Fruit fly (Drosophila melanogaster): ENCODE data around the gene Cpr67Fa2.

The Cpr67Fa2 gene

DNA sequence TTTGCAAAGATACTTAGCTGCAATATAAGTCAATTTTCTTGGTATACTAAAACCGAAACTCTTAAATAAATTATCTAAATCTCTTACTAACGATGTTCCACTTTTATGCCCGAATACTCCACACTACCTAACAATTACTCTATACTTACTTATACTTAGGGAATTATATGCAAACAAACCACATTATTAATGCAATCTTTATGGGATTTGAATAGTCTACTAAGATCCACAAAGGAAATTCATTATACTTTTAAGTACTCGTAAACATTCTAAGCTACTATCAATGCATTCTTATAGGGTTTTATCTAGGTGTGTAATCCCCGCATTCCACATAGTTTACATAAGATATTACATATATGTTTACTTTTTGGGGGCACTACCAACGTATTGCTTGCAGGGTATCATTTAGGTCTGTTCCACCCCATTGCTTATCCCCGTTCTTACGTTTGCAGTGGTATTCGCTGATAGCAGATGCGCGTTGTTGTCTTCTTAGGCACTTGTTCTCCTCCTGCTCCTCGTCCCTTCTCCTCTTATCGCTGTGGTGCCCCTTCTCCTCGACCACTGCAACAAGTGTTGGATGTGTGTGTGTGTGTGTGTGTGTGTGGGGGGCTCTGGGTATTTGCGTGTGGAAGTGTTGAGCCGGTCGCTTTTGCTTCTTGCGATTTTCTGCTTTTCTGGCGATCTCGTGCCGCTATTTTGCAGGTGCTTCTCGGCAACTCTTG lies 6.2 kb downstream of the Cpr67Fa2 start:
- TF ChIP-seq CTCF (optimal IDR thresholded peaks at IDR 0.05), result no peak
- TF ChIP-seq CG8478 (optimal IDR thresholded peaks at IDR 0.05), result no peak

DNA sequence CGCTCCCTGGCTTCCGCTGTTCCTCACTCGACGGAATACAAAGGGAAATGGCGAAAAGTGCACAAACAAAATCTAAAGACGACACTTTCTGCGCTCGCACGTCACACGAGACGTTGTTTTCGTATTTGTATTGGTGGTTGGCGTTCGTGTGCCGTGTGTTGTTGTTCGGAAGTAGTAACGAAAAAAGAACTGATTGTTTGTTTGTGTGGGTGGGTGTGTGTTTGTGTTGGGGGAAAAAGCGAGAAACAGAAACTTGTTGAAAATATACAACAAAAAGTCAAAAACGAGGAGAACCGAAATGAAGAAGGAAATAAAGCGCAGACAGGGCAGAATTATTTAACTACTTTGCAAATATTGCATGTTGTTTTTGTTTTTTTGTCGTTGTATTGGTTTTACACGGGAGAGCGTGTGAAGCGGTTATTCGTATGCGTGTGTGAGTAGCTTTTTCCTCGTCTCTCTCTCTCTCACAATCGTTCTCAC lies 6.8 kb downstream of the Cpr67Fa2 start:
- no peak for TF ChIP-seq CTCF (optimal IDR thresholded peaks at IDR 0.05)
- TF ChIP-seq CG8478 (optimal IDR thresholded peaks at IDR 0.05), result no peak

DNA sequence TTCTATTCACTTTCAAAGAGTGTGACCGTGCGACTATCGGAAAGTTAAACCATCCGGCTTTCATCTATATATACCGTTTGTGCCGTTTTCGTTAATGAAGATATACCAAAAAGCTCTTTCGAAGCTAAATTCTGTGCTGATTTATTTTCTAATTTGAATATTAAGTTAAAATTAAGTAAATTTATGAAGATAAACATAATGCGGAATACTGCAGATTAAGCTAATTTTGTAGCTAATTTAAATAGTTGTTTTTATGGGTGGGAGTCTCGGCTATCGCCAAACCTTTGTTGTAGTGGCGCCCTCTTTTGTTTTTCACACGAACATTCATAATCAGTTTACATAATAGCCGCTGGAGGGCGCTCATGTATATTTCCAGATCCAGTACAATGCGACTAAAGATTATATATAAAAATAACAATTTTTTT lies 7.6 kb downstream of the Cpr67Fa2 start, which contains the start of gene Aps:
TSS of gene Aps (minus strand) at position 37 of the 425 bp plus-strand sequence.
- TF ChIP-seq CG8478 (optimal IDR thresholded peaks at IDR 0.05) (no peak), CTCF (optimal IDR thresholded peaks at IDR 0.05) (peak; percentile 74 to 92)

DNA sequence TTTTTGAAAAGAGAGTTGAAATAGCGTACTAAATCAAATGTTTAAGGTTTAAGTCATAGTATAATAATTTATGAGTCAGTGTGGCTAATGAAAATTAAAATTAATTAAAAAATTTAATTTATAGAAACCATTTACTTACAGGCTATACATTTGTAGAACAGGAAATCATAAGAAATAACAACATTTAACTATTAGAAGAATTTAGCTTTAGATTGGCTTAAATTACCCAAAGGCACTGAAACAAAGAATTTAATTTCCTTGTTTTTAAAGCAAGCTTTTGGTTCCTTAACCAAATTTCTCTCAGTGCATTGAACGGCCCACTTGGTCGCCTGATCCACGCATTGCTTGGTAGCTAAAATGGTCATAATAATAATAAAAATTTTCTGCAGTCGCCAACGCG lies 11.9 kb downstream of the Cpr67Fa2 start:
- no peak for TF ChIP-seq CTCF (optimal IDR thresholded peaks at IDR 0.05)
- no peak for TF ChIP-seq CG8478 (optimal IDR thresholded peaks at IDR 0.05)

DNA sequence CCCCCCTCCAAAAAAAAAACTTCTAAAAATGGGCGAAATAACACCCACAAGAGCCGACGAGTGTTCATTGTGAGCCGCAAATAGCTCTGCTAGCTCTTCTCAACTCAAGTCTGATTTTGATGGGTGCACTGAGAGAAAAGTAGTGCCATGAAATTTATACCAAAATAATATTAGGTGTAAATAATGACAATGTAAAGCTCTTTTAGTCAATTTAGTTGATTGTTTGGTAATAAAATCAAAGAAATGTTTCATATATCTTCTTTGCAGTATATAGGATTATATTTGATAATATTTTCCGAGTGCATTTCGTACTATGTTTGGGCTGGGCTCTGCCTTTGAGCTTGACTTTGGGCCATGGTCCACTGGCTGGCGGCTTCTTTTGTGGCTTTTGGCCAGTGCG lies 13.3 kb downstream of the Cpr67Fa2 start:
- TF ChIP-seq CTCF (optimal IDR thresholded peaks at IDR 0.05) (no peak), CG8478 (optimal IDR thresholded peaks at IDR 0.05) (no peak)

DNA sequence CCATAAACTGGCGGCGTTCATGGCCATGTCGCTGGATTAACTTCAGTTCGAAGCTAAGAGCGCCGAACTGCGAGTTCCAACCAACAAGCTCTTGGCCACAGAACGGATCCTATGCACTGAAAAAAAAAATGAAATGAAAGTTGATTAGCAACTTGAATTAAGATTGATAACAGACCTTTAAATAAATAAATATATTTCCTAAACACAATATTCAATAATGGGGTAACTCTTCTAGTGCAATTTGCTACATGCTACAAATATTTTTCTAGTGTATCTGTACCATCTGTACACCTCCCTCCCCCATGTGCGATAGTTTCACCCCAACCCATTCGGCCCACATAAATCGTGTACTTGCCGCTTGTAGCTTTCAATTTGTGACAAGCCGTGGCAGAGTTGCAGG lies 18.1 kb downstream of the Cpr67Fa2 start:
- TF ChIP-seq CTCF (optimal IDR thresholded peaks at IDR 0.05) (no peak), CG8478 (optimal IDR thresholded peaks at IDR 0.05) (no peak)

DNA sequence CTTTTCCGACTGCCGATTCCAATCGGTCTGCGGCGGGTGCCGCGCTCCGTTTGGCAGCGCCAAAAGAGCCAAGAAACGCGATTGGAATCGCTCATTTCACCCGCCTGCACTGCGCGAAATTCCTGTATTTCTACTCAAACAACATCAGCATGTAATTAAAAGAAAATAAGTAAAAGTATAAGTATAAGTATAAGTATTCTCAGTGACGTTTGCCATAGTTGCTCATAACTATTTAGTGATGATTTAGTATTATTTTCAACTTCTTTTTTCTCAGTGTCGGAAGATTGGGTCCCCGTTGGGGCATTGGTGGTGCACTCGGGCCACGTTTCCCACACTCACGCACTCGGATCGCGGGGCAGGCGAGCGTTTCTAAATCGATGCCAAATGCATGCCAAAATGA lies 21.7 kb downstream of the Cpr67Fa2 start:
- TF ChIP-seq CTCF (optimal IDR thresholded peaks at IDR 0.05), result no peak

DNA sequence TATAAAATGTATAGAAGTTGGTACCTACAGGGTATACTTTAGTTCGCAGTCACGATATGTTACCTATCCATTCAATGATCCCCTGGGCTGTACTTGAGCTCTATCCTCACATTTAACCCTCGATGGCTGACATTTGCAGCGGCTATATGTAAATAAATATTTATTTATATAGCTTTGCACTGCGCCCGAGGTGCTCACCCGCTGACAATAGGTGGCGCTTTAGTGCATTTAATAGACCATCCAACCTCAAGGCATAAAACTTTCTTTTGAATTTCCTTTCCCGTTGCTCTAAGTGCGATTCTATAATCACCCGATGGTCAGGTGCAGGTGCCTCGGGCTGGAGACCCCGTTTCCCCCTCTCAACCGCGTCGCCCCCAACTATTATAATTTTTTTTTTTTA lies 25.7 kb downstream of the Cpr67Fa2 start:
- TF ChIP-seq CTCF (optimal IDR thresholded peaks at IDR 0.05), result peak in 1 of 2 experiments; percentile 56
- no peak for TF ChIP-seq CG8478 (optimal IDR thresholded peaks at IDR 0.05)

DNA sequence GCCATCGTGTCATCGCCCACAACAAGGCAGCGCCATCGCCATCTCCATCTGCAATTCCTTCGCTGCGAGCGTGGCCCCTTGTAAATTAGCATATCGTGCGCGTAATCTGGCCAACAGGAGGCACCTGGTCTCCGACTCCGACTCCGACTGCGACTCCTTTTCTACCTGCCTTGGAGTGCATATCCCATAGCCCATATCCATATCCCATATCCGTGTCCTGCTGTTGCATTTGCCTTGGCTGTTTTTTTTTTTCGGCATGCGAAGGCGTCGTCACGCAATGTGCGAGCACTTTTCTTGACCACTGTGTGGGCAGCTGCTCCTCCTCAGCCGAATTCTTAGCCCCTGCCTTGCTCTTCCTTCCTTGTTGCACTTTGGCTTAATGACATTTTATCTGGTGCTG lies 26.9 kb downstream of the Cpr67Fa2 start:
- no peak for TF ChIP-seq CG8478 (optimal IDR thresholded peaks at IDR 0.05)
- no peak for TF ChIP-seq CTCF (optimal IDR thresholded peaks at IDR 0.05)

DNA sequence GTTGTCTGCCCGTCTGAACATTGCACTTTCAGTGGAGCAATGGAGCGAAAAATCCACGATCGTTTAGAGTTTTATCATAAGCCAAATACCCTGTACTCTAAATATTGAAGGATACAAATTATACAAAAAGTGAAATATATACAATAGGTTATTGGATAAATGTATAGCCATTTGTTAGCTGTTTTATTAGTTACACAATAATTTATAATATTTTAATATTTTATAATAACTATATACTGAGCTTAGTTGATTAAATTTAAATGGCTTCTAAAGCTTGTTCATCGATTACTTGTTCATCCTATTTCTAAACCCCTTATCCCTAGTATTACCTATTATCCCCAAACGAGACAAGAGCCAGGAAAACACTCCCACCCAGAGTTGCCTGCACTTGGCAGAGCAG lies 31.5 kb downstream of the Cpr67Fa2 start:
- TF ChIP-seq CG8478 (optimal IDR thresholded peaks at IDR 0.05) (no peak), CTCF (optimal IDR thresholded peaks at IDR 0.05) (no peak)

DNA sequence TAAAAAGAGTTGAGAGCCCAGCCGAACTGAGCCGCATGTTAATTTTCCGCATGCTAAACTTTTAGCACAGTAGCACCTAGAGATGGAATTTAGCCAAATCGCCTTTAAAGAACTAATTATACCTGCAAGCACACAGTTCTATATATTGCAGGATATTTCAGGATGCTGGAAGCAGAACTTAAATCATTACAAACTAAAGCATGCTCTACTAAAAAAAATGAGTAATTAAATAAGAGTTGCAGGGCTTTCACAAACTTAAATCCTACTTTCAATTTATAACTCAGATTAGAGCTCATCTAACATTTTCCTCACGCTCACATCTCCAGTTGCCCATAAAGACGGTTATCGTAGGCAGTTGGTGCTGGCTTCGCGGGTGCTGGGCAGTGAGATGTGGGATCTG lies 33.2 kb downstream of the Cpr67Fa2 start:
- TF ChIP-seq CG8478 (optimal IDR thresholded peaks at IDR 0.05) (no peak), CTCF (optimal IDR thresholded peaks at IDR 0.05) (no peak)

DNA sequence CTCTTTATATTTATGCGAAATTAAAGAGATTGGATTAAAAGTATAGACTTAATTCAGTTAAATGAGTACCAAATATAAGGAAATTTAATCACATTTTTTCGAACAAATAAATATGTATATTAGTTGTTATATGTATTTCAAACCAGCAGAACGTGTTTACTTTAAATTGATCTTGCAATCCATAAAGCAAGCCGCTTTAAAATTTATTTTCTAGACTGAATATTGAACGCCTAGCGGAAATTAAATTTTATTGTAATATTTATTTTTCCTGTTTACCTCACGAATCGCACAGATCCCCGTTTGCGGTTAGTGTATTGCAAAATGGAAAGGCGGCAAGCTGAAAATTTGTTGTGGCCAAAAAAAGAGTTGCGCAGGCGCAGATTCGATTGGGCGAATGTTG lies 35.8 kb downstream of the Cpr67Fa2 start:
- TF ChIP-seq CTCF (optimal IDR thresholded peaks at IDR 0.05), result no peak
- TF ChIP-seq CG8478 (optimal IDR thresholded peaks at IDR 0.05), result no peak

DNA sequence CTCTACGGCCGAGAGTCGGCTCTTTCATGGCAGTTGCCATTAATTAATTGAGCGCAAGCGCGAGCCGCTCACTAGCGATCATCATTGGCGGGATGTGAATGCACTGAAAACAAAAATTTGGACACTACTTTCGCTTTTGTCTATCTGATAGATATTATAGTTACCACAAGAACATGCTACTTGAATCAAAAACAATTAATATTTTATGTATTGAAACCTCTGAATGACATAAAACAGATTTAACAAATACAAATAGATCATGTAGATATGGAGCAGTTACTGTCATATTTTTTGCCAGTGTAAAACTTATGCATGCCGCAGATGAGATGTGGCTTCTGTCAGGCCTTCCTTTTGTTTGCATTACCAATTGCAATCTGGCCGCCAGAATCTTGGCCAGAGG lies 36.4 kb downstream of the Cpr67Fa2 start:
- TF ChIP-seq CG8478 (optimal IDR thresholded peaks at IDR 0.05) (no peak), CTCF (optimal IDR thresholded peaks at IDR 0.05) (no peak)

DNA sequence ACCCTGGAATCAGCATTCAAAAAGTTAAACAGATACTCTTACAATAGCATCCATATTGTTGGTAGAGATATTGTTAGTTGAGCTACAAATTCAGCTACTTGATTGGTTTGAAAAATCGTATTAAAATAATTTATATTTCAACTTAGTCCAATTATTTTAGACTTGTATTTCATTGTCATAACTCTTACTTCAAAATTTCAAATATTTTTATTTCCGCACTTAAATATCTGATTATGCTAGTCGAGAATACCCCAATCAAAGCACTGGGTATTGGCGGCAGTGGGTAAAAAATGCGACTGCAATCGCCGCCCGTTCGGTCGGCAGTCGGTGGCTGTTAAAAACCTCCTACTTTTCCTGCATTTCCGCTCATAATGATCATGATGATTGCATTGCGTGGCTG lies 37.3 kb downstream of the Cpr67Fa2 start:
- no peak for TF ChIP-seq CG8478 (optimal IDR thresholded peaks at IDR 0.05)
- no peak for TF ChIP-seq CTCF (optimal IDR thresholded peaks at IDR 0.05)

DNA sequence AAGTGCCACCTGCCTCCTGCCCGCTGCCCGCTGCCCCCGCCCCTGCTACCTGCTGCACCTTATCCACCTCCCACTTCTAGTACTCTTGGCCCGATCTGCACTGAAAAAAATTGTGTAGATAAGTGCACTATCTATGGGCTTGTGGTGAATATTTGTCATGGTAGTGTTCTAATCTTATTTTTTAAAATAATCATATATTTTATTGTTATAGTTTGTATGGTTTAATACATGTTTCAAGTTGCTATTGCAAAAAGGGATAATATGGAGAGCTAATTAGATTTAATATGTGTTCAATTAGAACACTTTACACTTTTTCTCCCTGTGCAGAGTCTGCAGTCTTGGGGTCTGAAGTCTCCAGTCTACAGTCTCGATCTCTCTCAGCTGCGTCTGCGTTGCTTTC lies 39.9 kb downstream of the Cpr67Fa2 start:
- TF ChIP-seq CTCF (optimal IDR thresholded peaks at IDR 0.05), result no peak
- TF ChIP-seq CG8478 (optimal IDR thresholded peaks at IDR 0.05), result no peak

DNA sequence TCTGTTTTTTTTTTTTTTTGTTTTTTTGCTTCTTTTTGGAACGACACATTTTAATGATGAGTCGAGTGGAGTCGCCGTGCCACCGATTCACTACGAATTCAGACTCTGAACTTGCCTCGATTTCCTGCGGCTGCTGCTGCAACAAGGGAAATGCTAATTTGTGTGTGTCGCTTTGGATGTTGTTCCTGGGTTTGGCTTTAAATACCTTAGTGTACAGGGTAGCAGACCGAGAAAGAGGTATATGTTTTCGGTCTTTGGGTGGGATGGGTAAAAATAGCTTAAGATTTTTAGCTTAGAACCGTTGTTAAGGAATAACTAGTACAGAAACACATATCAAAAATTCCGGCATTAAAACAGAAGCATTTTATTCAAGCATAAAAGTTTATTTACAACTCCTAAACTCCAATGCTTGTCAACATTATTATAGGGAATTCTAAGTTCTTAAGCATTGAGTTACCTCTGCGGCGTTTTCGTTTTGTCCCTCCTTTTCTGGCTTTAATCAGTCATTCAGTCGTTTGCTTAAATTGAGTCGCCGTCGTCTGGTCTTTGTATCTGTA lies 43.5 kb downstream of the Cpr67Fa2 start:
- TF ChIP-seq CG8478 (optimal IDR thresholded peaks at IDR 0.05) (no peak), CTCF (optimal IDR thresholded peaks at IDR 0.05) (no peak)
